Fruit fly (Drosophila melanogaster): ENCODE data around the gene CG8042.

The CG8042 gene

DNA sequence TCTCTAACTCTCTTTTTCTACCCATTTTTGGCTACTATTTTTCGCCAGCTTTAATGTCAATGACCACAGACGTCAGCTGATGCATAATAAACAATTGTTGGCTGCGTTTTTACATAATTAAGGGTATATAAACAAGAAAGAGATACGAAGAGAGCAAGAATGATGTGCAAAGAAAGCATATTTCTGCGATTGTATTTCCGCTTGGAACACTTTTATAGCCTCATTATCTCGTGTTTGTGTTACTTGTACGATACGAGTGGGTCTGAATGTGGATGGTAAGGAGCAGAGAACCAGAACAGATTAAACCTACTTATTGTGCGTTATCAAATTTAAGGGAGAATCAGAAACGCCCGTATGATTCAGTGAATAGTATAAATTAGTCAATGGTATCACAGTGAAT, 39.9 kb downstream of the CG8042 start:
- peak; percentile 56 for TF ChIP-seq noc (tag; optimal IDR thresholded peaks at IDR 0.05)

DNA sequence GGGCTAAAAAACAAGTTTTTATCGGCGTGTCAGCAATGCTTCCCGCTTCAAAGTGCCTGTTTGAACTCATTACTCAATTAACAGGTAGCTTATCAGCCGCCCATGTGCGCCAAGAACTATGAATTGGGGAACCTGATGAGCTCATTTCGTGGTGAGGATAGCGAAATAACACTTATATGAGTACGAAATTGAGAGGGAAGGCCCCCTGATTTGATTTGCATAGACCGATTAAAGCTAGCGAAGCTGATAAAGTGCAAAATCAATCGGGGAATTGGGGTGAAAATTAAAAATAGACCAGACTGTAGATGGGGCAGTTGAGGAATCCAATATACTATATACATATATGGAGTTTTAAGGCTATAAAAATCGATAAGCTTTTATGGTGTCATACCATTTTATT, 40.6 kb downstream of the CG8042 start:
- TF ChIP-seq noc (tag; optimal IDR thresholded peaks at IDR 0.05) = no peak

Measured in whole organism, larva.